Fruit fly (Drosophila melanogaster): Measurements from ENCODE around the gene acs.
A peak's percentile ranks its signal among the peaks of the same experiment; 100 is the strongest.

Gene acs

dm6 chr3L:1976760-1977159 lies 5.3 kb downstream of the acs start (continued):
- TF ChIP-seq vvl (GFP tag; IDR thresholded peaks at IDR 0.05) = peak; percentile 43; the same call in 1 of the 2 replicates
- TF ChIP-seq CG14710 (tag; optimal IDR thresholded peaks at IDR 0.05) = no peak
- TF ChIP-seq Optix (GFP tag; IDR thresholded peaks at IDR 0.05) = 0 out of 3 replicates have a peak, but pooled peaks have one; percentile 13
- TF ChIP-seq CG2712 (tag; optimal IDR thresholded peaks at IDR 0.05) = no peak
- peak; percentile 38 for TF ChIP-seq gem (tag; optimal IDR thresholded peaks at IDR 0.05)
- TF ChIP-seq tgo (GFP tag; IDR thresholded peaks at IDR 0.05) = peak; percentile 35; the same call in 1 of the 3 replicates
- TF ChIP-seq Meics (GFP tag; optimal IDR thresholded peaks at IDR 0.05) = peak; percentile 45
- TF ChIP-seq vnd (GFP tag; IDR thresholded peaks at IDR 0.05; ENCODE audit: partially characterized antibody) = no peak
- no peak for TF ChIP-seq Opbp (GFP tag; IDR thresholded peaks at IDR 0.05; ENCODE audit: partially characterized antibody)
- peak; percentile 41 for TF ChIP-seq CG11504 (tag; optimal IDR thresholded peaks at IDR 0.05)
- no peak for TF ChIP-seq CG8290 (GFP tag; optimal IDR thresholded peaks at IDR 0.05)
- peak in 1 of 2 experiments; percentile 26 for TF ChIP-seq CG8290 (tag; optimal IDR thresholded peaks at IDR 0.05)
- peak; percentile 38 for TF ChIP-seq CG12769 (tag; optimal IDR thresholded peaks at IDR 0.05)
- TF ChIP-seq slbo (GFP tag; IDR thresholded peaks at IDR 0.05) = peak; percentile 65
- TF ChIP-seq unc-4 (GFP tag; IDR thresholded peaks at IDR 0.05; ENCODE audit: partially characterized antibody) = no peak
- TF ChIP-seq Atf6 (GFP tag; IDR thresholded peaks at IDR 0.05) = 0 out of 2 replicates have a peak, but pooled peaks have one; percentile 34
- no peak for TF ChIP-seq trh (GFP tag; optimal IDR thresholded peaks at IDR 0.05)
- TF ChIP-seq Lhr (GFP tag; optimal IDR thresholded peaks at IDR 0.05) = no peak
- TF ChIP-seq CG2889 (GFP tag; IDR thresholded peaks at IDR 0.05) = 0 out of 3 replicates have a peak, but pooled peaks have one; percentile 13
- TF ChIP-seq p53 (GFP tag; optimal IDR thresholded peaks at IDR 0.05) = no peak
- TF ChIP-seq Deaf1 (tag; optimal IDR thresholded peaks at IDR 0.05) = peak; percentile 22
- TF ChIP-seq scrt (GFP tag; optimal IDR thresholded peaks at IDR 0.05) = peak; percentile 2
- TF ChIP-seq ab (GFP tag; optimal IDR thresholded peaks at IDR 0.05) = no peak
- TF ChIP-seq zfh2 (GFP tag; optimal IDR thresholded peaks at IDR 0.05) = peak; percentile 0
- TF ChIP-seq Dref (GFP tag; IDR thresholded peaks at IDR 0.05) = no peak
- no peak for TF ChIP-seq pum (GFP tag; optimal IDR thresholded peaks at IDR 0.05)
- no peak for TF ChIP-seq Xrp1 (GFP tag; IDR thresholded peaks at IDR 0.05)
- peak; percentile 50; the same call in 2 of the 3 replicates for TF ChIP-seq row (GFP tag; IDR thresholded peaks at IDR 0.05)

dm6 chr3L:1985406-1985805 lies 14.0 kb downstream of the acs start:
- no peak for TF ChIP-seq CG11723 (GFP tag; optimal IDR thresholded peaks at IDR 0.05)
- TF ChIP-seq CG11696 (GFP tag; IDR thresholded peaks at IDR 0.05) = 0 out of 2 replicates have a peak, but pooled peaks have one; percentile 27
- TF ChIP-seq Ets65A (GFP tag) = peak; percentile 42
- no peak for TF ChIP-seq twi (tag; optimal IDR thresholded peaks at IDR 0.05)
- 0 out of 2 replicates have a peak, but pooled peaks have one; percentile 9 for TF ChIP-seq ttk (GFP tag; IDR thresholded peaks at IDR 0.05)

- no peak for TF ChIP-seq croc (GFP tag; conservative IDR thresholded peaks at IDR 0.05)
- no peak for TF ChIP-seq CG2199 (GFP tag; IDR thresholded peaks at IDR 0.05)
- TF ChIP-seq CG10209 (GFP tag; optimal IDR thresholded peaks at IDR 0.05) = peak; percentile 26
- TF ChIP-seq rib (GFP tag; IDR thresholded peaks at IDR 0.05) = no peak
- TF ChIP-seq Asciz (GFP tag; optimal IDR thresholded peaks at IDR 0.05) = peak; percentile 42
- peak; percentile 21 for TF ChIP-seq Hmr (GFP tag; optimal IDR thresholded peaks at IDR 0.05)
- no peak for TF ChIP-seq Neu2 (GFP tag; optimal IDR thresholded peaks at IDR 0.05; ENCODE audit: borderline replicate concordance)
- no peak for TF ChIP-seq Oli (tag; optimal IDR thresholded peaks at IDR 0.05)
- TF ChIP-seq nau (GFP tag; optimal IDR thresholded peaks at IDR 0.05) = peak; percentile 16
- TF ChIP-seq CG11247 (GFP tag; IDR thresholded peaks at IDR 0.05) = 0 out of 2 replicates have a peak, but pooled peaks have one; percentile 33
- TF ChIP-seq CG4360 (GFP tag; IDR thresholded peaks at IDR 0.05) = no peak
- TF ChIP-seq cas (GFP tag; IDR thresholded peaks at IDR 0.05) = no peak
- TF ChIP-seq phol (tag; optimal IDR thresholded peaks at IDR 0.05) = no peak
- no peak for TF ChIP-seq knrl (GFP tag; IDR thresholded peaks at IDR 0.05; ENCODE audit: partially characterized antibody)
- no peak for TF ChIP-seq Fer3 (tag; optimal IDR thresholded peaks at IDR 0.05)
- no peak for TF ChIP-seq stwl (tag; optimal IDR thresholded peaks at IDR 0.05)
- no peak for TF ChIP-seq ttk (GFP tag; IDR thresholded peaks at IDR 0.05)
- TF ChIP-seq dan (GFP tag; IDR thresholded peaks at IDR 0.05) = no peak
- TF ChIP-seq CG31365 (tag; optimal IDR thresholded peaks at IDR 0.05) = no peak
These were observed 33.3 kb downstream of the acs start for dm6 chr3L:2004732-2005131.

Data from whole organism, embryonic.